Fruit fly (Drosophila melanogaster): Measurements from ENCODE around the gene verm.

- TF ChIP-seq eg (GFP tag; IDR thresholded peaks at IDR 0.05) (no peak), svp (GFP tag) (no peak), Met (GFP tag; optimal IDR thresholded peaks at IDR 0.05) (no peak), Eip93F (GFP tag; optimal IDR thresholded peaks at IDR 0.05) (no peak), Sox102F (GFP tag; optimal IDR thresholded peaks at IDR 0.05) (no peak), CG3032 (tag; optimal IDR thresholded peaks at IDR 0.05) (no peak), CG8632 (GFP tag; optimal IDR thresholded peaks at IDR 0.05) (no peak), CG11902 (GFP tag; optimal IDR thresholded peaks at IDR 0.05) (no peak), dsx (GFP tag; optimal IDR thresholded peaks at IDR 0.05; ENCODE audit: poor library complexity, severe bottlenecking) (no peak), net (GFP tag; optimal IDR thresholded peaks at IDR 0.05) (no peak), fd85E (GFP tag; optimal IDR thresholded peaks at IDR 0.05) (no peak), lz (GFP tag; optimal IDR thresholded peaks at IDR 0.05) (no peak)
Measured at dm6 chr3L:19683520-19683919, 11.5 kb downstream of the verm start.
